Worm (Caenorhabditis elegans): ENCODE measurements around the gene fbxb-74.

DNA sequence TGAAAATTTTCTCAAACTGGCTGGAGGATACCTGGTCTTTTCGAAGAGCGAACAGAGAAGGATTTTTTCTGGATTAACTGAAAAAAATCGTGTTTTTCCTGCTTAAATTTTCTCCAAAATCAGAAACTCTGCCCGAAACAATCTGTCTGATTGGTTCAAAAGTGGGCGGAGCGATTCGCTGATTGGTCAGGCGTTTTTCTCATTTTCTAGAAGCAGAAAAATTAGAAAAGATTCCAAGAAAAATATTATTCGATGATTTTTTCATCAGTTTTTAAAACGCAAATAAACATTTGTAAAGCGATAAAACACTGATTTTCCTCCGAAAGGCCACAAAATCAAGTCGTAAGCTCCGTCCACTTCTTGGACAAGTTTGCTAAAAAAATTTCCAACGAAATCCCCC is 40.2 kb downstream of the fbxb-74 start:
- TF ChIP-seq crh-2 (tag; optimal IDR thresholded peaks at IDR 0.05) (no peak), fos-1 (tag; optimal IDR thresholded peaks at IDR 0.05) (no peak), ztf-11 (tag; optimal IDR thresholded peaks at IDR 0.05) (no peak), mab-5 (tag; optimal IDR thresholded peaks at IDR 0.05) (no peak), ZK546.5 (tag; optimal IDR thresholded peaks at IDR 0.05) (no peak), mdl-1 (tag; optimal IDR thresholded peaks at IDR 0.05) (no peak), aly-2 (tag; optimal IDR thresholded peaks at IDR 0.05) (no peak), elt-3 (tag; optimal IDR thresholded peaks at IDR 0.05) (no peak), unc-62 (GFP tag; optimal IDR thresholded peaks at IDR 0.05) (no peak)

Data from whole organism, L2 larva.